Fruit fly (Drosophila melanogaster): ENCODE data around the gene daed.
A peak's percentile ranks its signal among the peaks of the same experiment; 100 is the strongest.

The daed gene

DNA sequence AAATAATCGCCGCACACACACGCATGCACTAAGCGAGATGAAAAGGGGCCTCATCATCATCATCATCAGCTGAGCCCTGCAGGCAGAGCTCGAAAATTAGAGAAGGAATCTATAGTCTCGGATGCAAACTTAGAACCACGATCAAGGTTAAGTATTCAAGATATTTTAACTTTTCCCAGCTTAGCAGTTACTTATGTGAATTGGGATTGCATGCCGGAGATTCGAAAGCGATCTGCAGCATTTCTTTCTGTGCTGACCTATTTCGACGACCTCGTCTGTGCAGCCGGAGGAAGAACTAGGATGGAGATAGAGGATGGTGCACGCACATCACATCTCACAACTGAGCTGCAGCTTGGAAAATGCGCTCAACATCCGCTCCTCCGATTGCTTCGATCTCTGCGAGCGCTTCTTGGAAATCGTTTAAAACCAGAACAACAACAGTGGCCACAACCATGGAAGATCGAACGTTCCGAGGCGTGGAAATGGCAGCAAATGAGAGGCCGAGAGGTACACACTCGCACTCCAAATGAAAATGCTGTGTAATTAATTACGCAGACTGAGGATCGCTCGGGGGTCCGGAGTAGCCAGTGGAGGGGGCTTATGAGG is 33.3 kb downstream of the daed start (continued):
- TF ChIP-seq CG14965 (GFP tag; optimal IDR thresholded peaks at IDR 0.05; ENCODE audit: borderline replicate concordance) (no peak), shn (GFP tag; optimal IDR thresholded peaks at IDR 0.05) (peak; percentile 39), psq (GFP tag; optimal IDR thresholded peaks at IDR 0.05) (no peak), so (GFP tag; IDR thresholded peaks at IDR 0.05) (0 out of 3 replicates have a peak, but pooled peaks have one; percentile 38), CG4854 (GFP tag; optimal IDR thresholded peaks at IDR 0.05) (no peak), abd-A (tag; optimal IDR thresholded peaks at IDR 0.05) (no peak), Ptx1 (GFP tag; IDR thresholded peaks at IDR 0.05) (0 out of 2 replicates have a peak, but pooled peaks have one; percentile 10), twi (tag; optimal IDR thresholded peaks at IDR 0.05) (no peak), Oaz (GFP tag; IDR thresholded peaks at IDR 0.05) (no peak), h (optimal IDR thresholded peaks at IDR 0.05) (no peak), CG4404 (GFP tag; IDR thresholded peaks at IDR 0.05) (peak; percentile 92), wor (GFP tag; IDR thresholded peaks at IDR 0.05) (no peak), vvl (GFP tag; IDR thresholded peaks at IDR 0.05) (peak; percentile 75), CTCF (GFP tag; optimal IDR thresholded peaks at IDR 0.05) (no peak), CG12769 (tag; optimal IDR thresholded peaks at IDR 0.05) (no peak), lbe (GFP tag; optimal IDR thresholded peaks at IDR 0.05) (no peak), disco-r (GFP tag; optimal IDR thresholded peaks at IDR 0.05) (no peak), CG11504 (tag; optimal IDR thresholded peaks at IDR 0.05) (peak; percentile 30), ro (GFP tag; IDR thresholded peaks at IDR 0.05) (peak; percentile 34; the same call in 1 of the 2 replicates), NfI (GFP tag; optimal IDR thresholded peaks at IDR 0.05) (no peak), sqz (GFP tag; optimal IDR thresholded peaks at IDR 0.05) (peak; percentile 36), Dll (GFP tag; IDR thresholded peaks at IDR 0.05; ENCODE audit: partially characterized antibody) (no peak), CG10654 (GFP tag; optimal IDR thresholded peaks at IDR 0.05) (peak; percentile 39), HLHmδ (GFP tag; optimal IDR thresholded peaks at IDR 0.05) (peak; percentile 51), CHES-1-like (GFP tag; optimal IDR thresholded peaks at IDR 0.05) (peak; percentile 67), CG4328 (GFP tag; optimal IDR thresholded peaks at IDR 0.05) (no peak), CG17328 (GFP tag; IDR thresholded peaks at IDR 0.05) (peak; percentile 88), bsh (GFP tag; optimal IDR thresholded peaks at IDR 0.05) (peak; percentile 68 to 90), Atf6 (GFP tag; IDR thresholded peaks at IDR 0.05) (no peak), CG2120 (GFP tag; optimal IDR thresholded peaks at IDR 0.05) (no peak), Vsx1 (GFP tag; optimal IDR thresholded peaks at IDR 0.05) (no peak), Mrtf (GFP tag; IDR thresholded peaks at IDR 0.05) (0 out of 3 replicates have a peak, but pooled peaks have one; percentile 23), CG13894 (tag; optimal IDR thresholded peaks at IDR 0.05) (no peak), fd3F (GFP tag; optimal IDR thresholded peaks at IDR 0.05) (no peak), cad (GFP tag; optimal IDR thresholded peaks at IDR 0.05) (no peak), Sry-δ (GFP tag; optimal IDR thresholded peaks at IDR 0.05) (peak; percentile 7), her (GFP tag; optimal IDR thresholded peaks at IDR 0.05) (peak; percentile 48), bab2 (GFP tag; optimal IDR thresholded peaks at IDR 0.05) (peak; percentile 58), ATbp (GFP tag; optimal IDR thresholded peaks at IDR 0.05) (no peak), CG6689 (GFP tag; IDR thresholded peaks at IDR 0.05) (peak; percentile 79), trh (GFP tag; optimal IDR thresholded peaks at IDR 0.05) (peak; percentile 44), Dp (GFP tag; optimal IDR thresholded peaks at IDR 0.05) (no peak), klu (GFP tag; IDR thresholded peaks at IDR 0.05) (no peak), CG4730 (GFP tag; IDR thresholded peaks at IDR 0.05) (peak; percentile 44; the same call in 1 of the 2 replicates), CG9727 (GFP tag; optimal IDR thresholded peaks at IDR 0.05) (peak; percentile 92), CG8944 (GFP tag; optimal IDR thresholded peaks at IDR 0.05) (peak; percentile 64), tgo (GFP tag; IDR thresholded peaks at IDR 0.05) (peak; percentile 17; the same call in 1 of the 3 replicates), Sin3A (optimal IDR thresholded peaks at IDR 0.05) (no peak), Jarid2 (GFP tag; optimal IDR thresholded peaks at IDR 0.05) (no peak), CG2116 (GFP tag; optimal IDR thresholded peaks at IDR 0.05) (peak; percentile 23), nmo (GFP tag; optimal IDR thresholded peaks at IDR 0.05) (peak; percentile 67), trem (tag; optimal IDR thresholded peaks at IDR 0.05) (peak; percentile 81)
